Worm (Caenorhabditis elegans): ENCODE measurements around the gene gtsf-1.

gtsf-1 gene

ce11 chrIV:16865487-16865886, at the start of gene gtsf-1:
gtsf-1 (plus strand) TSS chrIV:16865840.
- TF ChIP-seq K09A11.1 (tag; optimal IDR thresholded peaks at IDR 0.05; ENCODE audit: insufficient read depth) (peak; percentile 74), rnt-1 (tag; optimal IDR thresholded peaks at IDR 0.05) (peak; percentile 50), ets-4 (tag; optimal IDR thresholded peaks at IDR 0.05) (peak; percentile 7), ceh-31 (tag; optimal IDR thresholded peaks at IDR 0.05) (peak; percentile 48), gmeb-2 (tag; optimal IDR thresholded peaks at IDR 0.05) (peak; percentile 44), ceh-18 (tag; optimal IDR thresholded peaks at IDR 0.05) (peak; percentile 18), ceh-34 (tag; optimal IDR thresholded peaks at IDR 0.05) (peak; percentile 47), hlh-6 (tag; optimal IDR thresholded peaks at IDR 0.05) (no peak), ceh-45 (GFP tag; IDR thresholded peaks at IDR 0.05) (no peak), K02D7.2 (tag; optimal IDR thresholded peaks at IDR 0.05) (no peak), hlh-30 (tag; optimal IDR thresholded peaks at IDR 0.05; ENCODE audit: insufficient read depth) (peak; percentile 13), lim-6 (tag; optimal IDR thresholded peaks at IDR 0.05) (no peak), unc-42 (tag; optimal IDR thresholded peaks at IDR 0.05) (peak; percentile 47), pha-4 (tag; optimal IDR thresholded peaks at IDR 0.05) (no peak), sox-4 (tag; optimal IDR thresholded peaks at IDR 0.05) (peak; percentile 36), che-1 (tag; optimal IDR thresholded peaks at IDR 0.05) (peak; percentile 26), unc-86 (tag; optimal IDR thresholded peaks at IDR 0.05) (peak; percentile 54), odd-2 (tag; optimal IDR thresholded peaks at IDR 0.05) (no peak), ama-1 (optimal IDR thresholded peaks at IDR 0.05) (no peak), hlh-8 (tag; optimal IDR thresholded peaks at IDR 0.05) (no peak), syd-9 (tag; optimal IDR thresholded peaks at IDR 0.05) (no peak), C38D4.7 (GFP tag; optimal IDR thresholded peaks at IDR 0.05) (peak; percentile 25), dve-1 (tag; optimal IDR thresholded peaks at IDR 0.05) (peak; percentile 66), nfya-1 (tag; optimal IDR thresholded peaks at IDR 0.05) (peak; percentile 85), ref-2 (tag; optimal IDR thresholded peaks at IDR 0.05) (peak; percentile 36), unc-3 (GFP tag; conservative IDR thresholded peaks at IDR 0.05) (no peak), unc-3 (tag; optimal IDR thresholded peaks at IDR 0.05) (peak; percentile 73), ceh-22 (tag; optimal IDR thresholded peaks at IDR 0.05) (no peak), pat-9 (tag; optimal IDR thresholded peaks at IDR 0.05) (peak; percentile 47), pha-2 (tag; optimal IDR thresholded peaks at IDR 0.05) (peak; percentile 25), ttx-3 (tag; optimal IDR thresholded peaks at IDR 0.05) (peak; percentile 63), ceh-2 (tag; optimal IDR thresholded peaks at IDR 0.05) (peak; percentile 53), pqm-1 (tag; optimal IDR thresholded peaks at IDR 0.05) (no peak), sox-2 (GFP tag; IDR thresholded peaks at IDR 0.05) (no peak), ceh-14 (tag; optimal IDR thresholded peaks at IDR 0.05) (peak; percentile 81), fax-1 (tag; optimal IDR thresholded peaks at IDR 0.05) (peak; percentile 25), elt-2 (tag; optimal IDR thresholded peaks at IDR 0.05) (peak; percentile 80), tbx-2 (tag; optimal IDR thresholded peaks at IDR 0.05) (peak; percentile 79), T23F11.4 (GFP tag; optimal IDR thresholded peaks at IDR 0.05) (no peak), elt-4 (tag; optimal IDR thresholded peaks at IDR 0.05) (no peak), zip-5 (tag; optimal IDR thresholded peaks at IDR 0.05) (peak; percentile 46), ztf-16 (tag; optimal IDR thresholded peaks at IDR 0.05) (peak; percentile 52), madf-2 (tag; optimal IDR thresholded peaks at IDR 0.05) (peak; percentile 54), lin-11 (tag; optimal IDR thresholded peaks at IDR 0.05) (peak; percentile 47), dmd-4 (tag; optimal IDR thresholded peaks at IDR 0.05; ENCODE audit: borderline replicate concordance) (no peak), ceh-48 (tag; optimal IDR thresholded peaks at IDR 0.05) (peak; percentile 45)
